Worm (Caenorhabditis elegans): Measurements from ENCODE around the gene cht-6.

cht-6 gene

DNA sequence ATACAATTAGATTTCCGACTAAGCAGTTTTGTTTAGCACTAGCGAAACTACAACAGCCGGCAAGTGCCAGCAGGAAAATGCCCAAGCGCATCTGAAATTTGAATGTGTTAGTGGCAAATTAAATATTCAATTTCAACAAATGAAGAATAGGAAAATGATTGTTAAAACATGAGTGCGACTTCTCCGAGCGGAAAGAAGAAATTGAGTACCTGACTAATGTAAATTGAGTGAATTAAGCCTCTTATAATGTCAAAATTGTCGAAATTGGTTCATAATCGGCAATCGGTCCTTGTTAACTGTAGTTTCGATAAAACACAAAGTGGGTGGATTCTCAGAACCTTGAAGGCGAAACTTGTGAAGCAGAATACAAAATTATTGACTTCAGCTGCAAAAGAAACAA, 15.0 kb upstream of the cht-6 start, which contains the start of gene gfi-1:
Gene gfi-1, minus strand, starts transcription at position 101 of the 400 bp plus-strand sequence.
- TF ChIP-seq zag-1 (tag; optimal IDR thresholded peaks at IDR 0.05) = no peak
- TF ChIP-seq crh-2 (tag; optimal IDR thresholded peaks at IDR 0.05) = no peak
- TF ChIP-seq nhr-12 (tag; optimal IDR thresholded peaks at IDR 0.05) = no peak
- TF ChIP-seq nhr-23 (tag; optimal IDR thresholded peaks at IDR 0.05) = no peak
- no peak for TF ChIP-seq nhr-77 (tag; optimal IDR thresholded peaks at IDR 0.05)
- no peak for TF ChIP-seq skn-1 (tag; optimal IDR thresholded peaks at IDR 0.05)
- TF ChIP-seq unc-39 (tag; optimal IDR thresholded peaks at IDR 0.05) = no peak
- no peak for TF ChIP-seq ceh-16 (tag; optimal IDR thresholded peaks at IDR 0.05)
- TF ChIP-seq Y55F3AM.14 (GFP tag; optimal IDR thresholded peaks at IDR 0.05) = no peak
- TF ChIP-seq ama-1 (optimal IDR thresholded peaks at IDR 0.05) = no peak
- TF ChIP-seq unc-55 (GFP tag; optimal IDR thresholded peaks at IDR 0.05) = no peak
- no peak for TF ChIP-seq elt-1 (tag; optimal IDR thresholded peaks at IDR 0.05)

DNA sequence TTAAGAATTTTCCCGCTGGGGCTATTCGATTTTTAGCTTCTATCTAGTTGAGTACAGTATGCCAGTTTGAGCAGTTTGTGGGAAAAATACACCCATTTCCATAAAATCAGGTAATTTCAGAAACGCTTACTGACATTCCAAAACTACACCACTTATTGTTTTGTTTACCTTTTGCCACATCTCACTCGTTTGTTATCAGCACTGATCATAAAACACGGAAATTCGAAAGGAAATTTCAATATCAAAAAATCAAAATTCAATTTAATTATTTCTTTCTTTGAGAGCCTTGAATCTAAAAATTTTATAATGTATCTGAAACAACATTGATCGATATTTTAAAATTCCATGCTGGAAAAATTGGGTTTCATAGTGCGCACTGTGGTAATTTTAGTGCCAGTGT, 14.3 kb upstream of the cht-6 start:
- TF ChIP-seq crh-2 (tag; optimal IDR thresholded peaks at IDR 0.05) (peak; percentile 14), peb-1 (tag; optimal IDR thresholded peaks at IDR 0.05) (no peak), fos-1 (tag; optimal IDR thresholded peaks at IDR 0.05) (peak; percentile 32)

DNA sequence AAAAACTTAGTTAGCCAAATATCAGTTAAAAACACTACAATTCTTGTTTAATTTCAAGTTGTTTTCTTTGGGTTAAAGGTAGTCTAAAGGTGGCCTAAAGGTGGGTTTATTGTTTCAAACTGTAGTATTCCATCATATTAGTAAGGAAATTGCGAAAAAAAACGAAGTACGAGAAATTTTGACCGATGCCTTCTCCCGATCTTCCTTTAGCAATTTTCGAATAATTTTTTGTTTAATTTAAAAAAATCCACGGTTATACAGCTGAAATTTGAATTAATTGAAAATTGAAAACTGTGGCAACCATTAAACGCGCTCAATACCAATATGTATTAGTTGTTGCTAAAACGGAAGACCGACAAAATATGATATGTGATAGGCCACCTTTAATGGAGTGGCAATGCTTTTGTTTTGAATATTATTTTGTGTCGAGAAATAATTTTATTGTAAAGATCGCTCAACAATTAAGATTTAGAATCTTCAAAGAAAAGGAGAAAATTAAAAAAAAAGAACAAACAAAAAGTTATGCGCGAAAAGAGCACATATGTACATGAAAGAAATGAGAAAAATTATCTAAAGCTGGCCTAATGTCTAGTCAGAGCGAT, 13.7 kb upstream of the cht-6 start:
- peak; percentile 55 for TF ChIP-seq crh-2 (tag; optimal IDR thresholded peaks at IDR 0.05)
- TF ChIP-seq unc-55 (GFP tag; optimal IDR thresholded peaks at IDR 0.05) = no peak

DNA sequence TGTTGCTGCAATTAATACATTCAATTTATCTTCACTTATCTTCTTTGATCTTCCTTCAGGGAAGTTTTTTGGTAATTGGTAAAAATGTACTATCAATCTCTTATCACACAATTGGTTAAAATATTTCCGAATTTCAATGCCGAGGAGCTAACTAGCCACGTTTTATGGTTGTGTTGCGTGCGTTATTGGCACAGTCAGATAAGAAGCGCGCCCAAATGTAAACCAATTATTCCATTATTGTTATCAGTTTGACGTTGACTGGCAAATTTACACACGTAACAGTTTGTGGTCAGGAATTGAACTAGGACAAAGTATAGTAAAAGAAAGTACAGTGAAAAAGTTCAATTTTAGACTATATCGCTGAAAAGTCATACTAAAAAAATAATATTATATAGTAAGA, 7.2 kb upstream of the cht-6 start:
- TF ChIP-seq crh-2 (tag; optimal IDR thresholded peaks at IDR 0.05) = peak; percentile 54
- peak; percentile 14 for TF ChIP-seq sma-9 (GFP tag; optimal IDR thresholded peaks at IDR 0.05)
- TF ChIP-seq sma-9 (tag; optimal IDR thresholded peaks at IDR 0.05) = no peak
- no peak for TF ChIP-seq alr-1 (tag; optimal IDR thresholded peaks at IDR 0.05)
- no peak for TF ChIP-seq ceh-82 (tag; optimal IDR thresholded peaks at IDR 0.05)

DNA sequence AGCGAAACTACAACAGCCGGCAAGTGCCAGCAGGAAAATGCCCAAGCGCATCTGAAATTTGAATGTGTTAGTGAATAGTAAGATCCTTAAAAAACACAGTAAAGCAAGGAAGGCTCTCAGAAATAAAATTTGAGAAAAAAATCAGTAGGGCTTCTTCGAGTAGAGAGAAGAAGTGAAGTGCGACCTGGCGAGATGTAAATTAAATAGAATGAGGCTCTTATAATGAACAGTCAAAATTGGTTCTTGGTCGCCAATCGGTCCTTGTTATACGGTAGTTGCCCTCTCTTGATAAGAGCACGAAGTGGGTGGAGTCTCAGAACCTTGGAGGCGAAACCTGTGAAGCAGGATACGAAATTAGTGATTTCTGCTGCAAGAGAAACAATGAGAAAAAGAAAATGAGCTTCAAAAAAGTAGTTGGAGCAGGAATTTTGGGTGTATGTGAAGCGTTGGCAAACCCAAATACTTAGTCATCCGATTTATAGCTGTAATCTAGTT, 6.0 kb upstream of the cht-6 start, which contains the start of gene bcf-1:
Gene bcf-1, minus strand, starts transcription at position 51 of the 495 bp plus-strand sequence.
- TF ChIP-seq mbf-1 (tag; optimal IDR thresholded peaks at IDR 0.05) (no peak), zag-1 (tag; optimal IDR thresholded peaks at IDR 0.05) (no peak), Y55F3AM.14 (GFP tag; optimal IDR thresholded peaks at IDR 0.05) (no peak), lin-39 (tag; optimal IDR thresholded peaks at IDR 0.05) (no peak), gmeb-1 (tag; optimal IDR thresholded peaks at IDR 0.05) (no peak), nhr-10 (tag; optimal IDR thresholded peaks at IDR 0.05) (no peak), C34F6.9 (tag; optimal IDR thresholded peaks at IDR 0.05) (no peak), ztf-4 (tag; optimal IDR thresholded peaks at IDR 0.05) (no peak), ztf-1 (GFP tag; conservative IDR thresholded peaks at IDR 0.05) (no peak), alr-1 (tag; optimal IDR thresholded peaks at IDR 0.05) (no peak)

- TF ChIP-seq nhr-77 (tag; optimal IDR thresholded peaks at IDR 0.05) (no peak), nhr-21 (tag; optimal IDR thresholded peaks at IDR 0.05) (no peak), nhr-237 (tag; optimal IDR thresholded peaks at IDR 0.05) (no peak), ceh-16 (tag; optimal IDR thresholded peaks at IDR 0.05) (no peak), lin-11 (tag; optimal IDR thresholded peaks at IDR 0.05) (no peak), ztf-1 (GFP tag; conservative IDR thresholded peaks at IDR 0.05) (no peak), ztf-4 (tag; optimal IDR thresholded peaks at IDR 0.05) (no peak), mdl-1 (tag; optimal IDR thresholded peaks at IDR 0.05) (peak in 1 of 2 experiments; percentile 26), fos-1 (tag; optimal IDR thresholded peaks at IDR 0.05) (peak; percentile 50), nhr-23 (tag; optimal IDR thresholded peaks at IDR 0.05) (no peak), ceh-82 (tag; optimal IDR thresholded peaks at IDR 0.05) (no peak), unc-62 (GFP tag; optimal IDR thresholded peaks at IDR 0.05) (no peak), elt-1 (tag; optimal IDR thresholded peaks at IDR 0.05) (no peak), nhr-10 (tag; optimal IDR thresholded peaks at IDR 0.05) (no peak), mab-5 (tag; optimal IDR thresholded peaks at IDR 0.05) (no peak), gmeb-1 (tag; optimal IDR thresholded peaks at IDR 0.05) (peak; percentile 20), nhr-11 (tag; optimal IDR thresholded peaks at IDR 0.05) (no peak), lin-39 (tag; optimal IDR thresholded peaks at IDR 0.05) (no peak), mbf-1 (tag; optimal IDR thresholded peaks at IDR 0.05) (no peak), Y55F3AM.14 (GFP tag; optimal IDR thresholded peaks at IDR 0.05) (no peak), aly-2 (tag; optimal IDR thresholded peaks at IDR 0.05) (no peak), sma-9 (GFP tag; optimal IDR thresholded peaks at IDR 0.05) (peak; percentile 73), sma-9 (tag; optimal IDR thresholded peaks at IDR 0.05) (no peak), crh-2 (tag; optimal IDR thresholded peaks at IDR 0.05) (peak; percentile 83)
Observed at ce11 chrV:6411161-6411560, 3.6 kb upstream of the cht-6 start.
